Worm (Caenorhabditis elegans): ENCODE results near the gene fib-1.
A peak's percentile ranks its signal among the peaks of the same experiment; 100 is the strongest.

Gene fib-1

ce11 chrV:14991489-14991888 lies 10.5 kb downstream of the fib-1 start:
- no peak for TF ChIP-seq K09A11.1 (tag; optimal IDR thresholded peaks at IDR 0.05; ENCODE audit: insufficient read depth)
- no peak for TF ChIP-seq fkh-6 (tag; optimal IDR thresholded peaks at IDR 0.05)
- TF ChIP-seq ceh-22 (tag; optimal IDR thresholded peaks at IDR 0.05), result no peak
- TF ChIP-seq pha-4 (tag; optimal IDR thresholded peaks at IDR 0.05), result no peak
- no peak for TF ChIP-seq ref-2 (tag; optimal IDR thresholded peaks at IDR 0.05)
- TF ChIP-seq ahr-1 (tag; optimal IDR thresholded peaks at IDR 0.05), result no peak
- TF ChIP-seq hlh-8 (tag; optimal IDR thresholded peaks at IDR 0.05), result no peak
- TF ChIP-seq ztf-16 (tag; optimal IDR thresholded peaks at IDR 0.05), result no peak

DNA sequence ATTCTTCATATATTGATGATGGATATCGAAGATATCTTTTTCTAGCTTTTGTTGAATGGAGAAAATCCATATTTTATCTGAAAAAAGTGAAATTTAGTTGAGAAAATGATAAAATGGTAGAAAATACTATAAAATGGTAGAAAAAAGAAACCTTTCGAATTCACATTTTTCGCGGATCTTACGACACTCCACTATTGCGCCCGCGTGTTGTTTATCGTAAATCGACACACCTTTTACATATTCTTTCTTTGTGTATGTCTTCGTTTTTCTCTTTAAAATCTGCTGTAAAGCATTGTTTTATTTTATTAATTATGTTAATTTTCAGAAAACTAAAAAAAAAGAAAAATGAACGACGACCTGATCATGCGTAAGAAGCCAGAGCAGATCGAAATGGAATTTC lies 11.2 kb downstream of the fib-1 start, which contains the start of the genes cdt-2 and T01C3.2:
Gene cdt-2, minus strand, starts transcription at position 284 of the 400 bp plus-strand sequence.
Gene T01C3.2, plus strand, starts transcription at position 326 of the 400 bp plus-strand sequence.
- TF ChIP-seq unc-86 (tag; optimal IDR thresholded peaks at IDR 0.05) (no peak), ceh-22 (tag; optimal IDR thresholded peaks at IDR 0.05) (no peak), zip-5 (tag; optimal IDR thresholded peaks at IDR 0.05) (no peak), dmd-4 (tag; optimal IDR thresholded peaks at IDR 0.05; ENCODE audit: borderline replicate concordance) (no peak), unc-3 (GFP tag; conservative IDR thresholded peaks at IDR 0.05) (no peak), unc-3 (tag; optimal IDR thresholded peaks at IDR 0.05) (no peak), nfya-1 (tag; optimal IDR thresholded peaks at IDR 0.05) (peak; percentile 19)

DNA sequence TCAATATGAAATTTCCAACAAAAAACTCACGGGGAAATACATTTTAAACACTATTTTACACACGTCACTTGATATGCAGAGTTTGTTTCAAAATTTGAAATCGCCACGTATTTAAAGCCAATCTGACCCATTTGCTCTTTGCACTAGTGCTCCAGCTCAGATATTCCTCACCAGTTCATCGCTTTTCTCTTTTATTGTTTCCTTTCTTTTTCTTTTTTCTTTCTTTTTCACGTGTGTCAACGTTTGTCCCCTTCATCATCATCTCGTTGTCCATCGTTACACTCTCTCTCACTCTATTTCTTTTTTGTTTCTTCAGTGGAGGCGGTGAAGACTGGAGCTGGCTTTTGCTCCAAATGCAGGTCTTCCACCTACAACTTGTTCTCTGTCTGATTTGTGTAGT lies 17.4 kb downstream of the fib-1 start, which contains the start of gene F02D8.4:
Gene F02D8.4, plus strand, starts transcription at position 301 of the 400 bp plus-strand sequence.
- TF ChIP-seq F13H6.1 (tag; optimal IDR thresholded peaks at IDR 0.05) (no peak), sox-2 (GFP tag; IDR thresholded peaks at IDR 0.05) (no peak), unc-55 (GFP tag; optimal IDR thresholded peaks at IDR 0.05) (no peak), fax-1 (tag; optimal IDR thresholded peaks at IDR 0.05) (no peak), ztf-16 (tag; optimal IDR thresholded peaks at IDR 0.05) (no peak), K09A11.1 (tag; optimal IDR thresholded peaks at IDR 0.05; ENCODE audit: insufficient read depth) (no peak), C08G9.2 (tag; optimal IDR thresholded peaks at IDR 0.05) (no peak), ref-2 (tag; optimal IDR thresholded peaks at IDR 0.05) (no peak)

ce11 chrV:14979937-14980336 lies 22.1 kb downstream of the fib-1 start, which contains the start of gene xbx-1:
Gene xbx-1 (plus strand): TSS chrV:14980237.
- no peak for TF ChIP-seq pha-4 (tag; optimal IDR thresholded peaks at IDR 0.05)

ce11 chrV:14978205-14978751 lies 23.7 kb downstream of the fib-1 start, which contains the start of the genes grd-12 and F02D8.1:
Gene grd-12 (plus strand): TSS chrV:14978505.
Gene F02D8.1 (minus strand): TSS chrV:14978701.
- TF ChIP-seq nfya-1 (tag; optimal IDR thresholded peaks at IDR 0.05), result no peak
- TF ChIP-seq ahr-1 (tag; optimal IDR thresholded peaks at IDR 0.05), result no peak
- TF ChIP-seq ttx-3 (tag; optimal IDR thresholded peaks at IDR 0.05), result no peak
- TF ChIP-seq elt-4 (tag; optimal IDR thresholded peaks at IDR 0.05), result no peak
- no peak for TF ChIP-seq ceh-34 (tag; optimal IDR thresholded peaks at IDR 0.05)
- TF ChIP-seq che-1 (tag; optimal IDR thresholded peaks at IDR 0.05), result no peak
- TF ChIP-seq rnt-1 (tag; optimal IDR thresholded peaks at IDR 0.05), result no peak
- TF ChIP-seq nhr-11 (tag; optimal IDR thresholded peaks at IDR 0.05), result no peak
- TF ChIP-seq pha-2 (tag; optimal IDR thresholded peaks at IDR 0.05), result no peak
- no peak for TF ChIP-seq sox-2 (GFP tag; IDR thresholded peaks at IDR 0.05)
- no peak for TF ChIP-seq fkh-10 (GFP tag; optimal IDR thresholded peaks at IDR 0.05)
- TF ChIP-seq odd-2 (tag; optimal IDR thresholded peaks at IDR 0.05), result no peak
- no peak for TF ChIP-seq hlh-6 (tag; optimal IDR thresholded peaks at IDR 0.05)
- no peak for TF ChIP-seq zip-5 (tag; optimal IDR thresholded peaks at IDR 0.05)
- no peak for TF ChIP-seq ceh-22 (tag; optimal IDR thresholded peaks at IDR 0.05)

ce11 chrV:14971136-14971535 lies 30.9 kb downstream of the fib-1 start, which contains the start of gene nlp-59:
Gene nlp-59 (plus strand): TSS chrV:14971436.
- TF ChIP-seq pag-3 (tag; optimal IDR thresholded peaks at IDR 0.05; ENCODE audit: borderline replicate concordance) (no peak), lim-6 (tag; optimal IDR thresholded peaks at IDR 0.05) (no peak), K02D7.2 (tag; optimal IDR thresholded peaks at IDR 0.05) (no peak), mec-3 (tag; optimal IDR thresholded peaks at IDR 0.05; ENCODE audit: borderline replicate concordance) (no peak), ceh-31 (tag; optimal IDR thresholded peaks at IDR 0.05) (no peak), fkh-6 (tag; optimal IDR thresholded peaks at IDR 0.05) (no peak), fkh-10 (GFP tag; optimal IDR thresholded peaks at IDR 0.05) (no peak), F13H6.1 (tag; optimal IDR thresholded peaks at IDR 0.05) (no peak), elt-2 (tag; optimal IDR thresholded peaks at IDR 0.05) (no peak)

All from whole organism, late embryonic.